In the genomic region with DNA sequence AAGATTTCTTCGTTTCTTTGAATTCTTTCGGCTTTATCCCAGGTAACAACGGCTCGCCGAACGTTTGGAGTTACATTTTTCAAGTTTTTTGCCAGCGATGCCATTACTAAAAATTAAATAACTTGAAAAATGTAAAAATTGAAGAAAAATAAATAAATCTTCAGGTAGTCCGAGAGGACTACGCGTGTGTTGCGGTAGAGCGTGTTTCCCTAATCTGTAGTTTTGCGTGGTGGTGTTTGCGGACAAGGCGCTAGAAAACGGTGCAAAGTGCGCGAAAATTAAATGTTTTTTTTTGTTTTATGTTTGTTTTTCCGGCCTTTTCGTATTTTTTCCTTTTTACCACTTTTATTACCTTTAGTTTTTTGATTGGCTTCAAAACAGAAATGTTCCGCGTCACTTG, we compare ENCODE assay signal across 3 worm cellular contexts.
TF ChIP-seq lines count a peak whose summit lies in the region.

A gene (minus strand): TSS at position 106 of the 400 bp plus-strand sequence.

TF ChIP-seq in whole organism, L1 larva, 84 proteins besides CTCF, POLR2A, EP300 and RAD21 (continued from another document and continues in another):
- TF ChIP-seq nhr-85 (tag; lab: Kevin White, UChicago) (peak; percentile 98), nhr-12 (tag; optimal IDR thresholded peaks at IDR 0.05; lab: Kevin White, UChicago) (peak; percentile 52), fkh-4 (tag; optimal IDR thresholded peaks at IDR 0.05; lab: Kevin White, UChicago; ENCODE audit: borderline replicate concordance) (peak; percentile 74), aly-2 (tag; optimal IDR thresholded peaks at IDR 0.05; lab: Kevin White, UChicago) (peak; percentile 92), unc-30 (tag; optimal IDR thresholded peaks at IDR 0.05; lab: Kevin White, UChicago) (peak; percentile 71), mef-2 (tag; optimal IDR thresholded peaks at IDR 0.05; lab: Kevin White, UChicago) (peak; percentile 68), nhr-76 (tag; optimal IDR thresholded peaks at IDR 0.05; lab: Kevin White, UChicago) (peak; percentile 60), unc-130 (tag; optimal IDR thresholded peaks at IDR 0.05; lab: Kevin White, UChicago) (peak; percentile 95), irx-1 (tag; optimal IDR thresholded peaks at IDR 0.05; lab: Kevin White, UChicago) (peak; percentile 95), elt-2 (tag; optimal IDR thresholded peaks at IDR 0.05; lab: Kevin White, UChicago) (peak; percentile 81), dsc-1 (tag; optimal IDR thresholded peaks at IDR 0.05; lab: Kevin White, UChicago) (peak; percentile 95), lin-15B (tag; optimal IDR thresholded peaks at IDR 0.05; lab: Kevin White, UChicago) (peak; percentile 97), ztf-11 (tag; optimal IDR thresholded peaks at IDR 0.05; lab: Kevin White, UChicago) (peak; percentile 19 to 91), skn-1 (tag; optimal IDR thresholded peaks at IDR 0.05; lab: Kevin White, UChicago) (peak; percentile 90), C04F5.9 (tag; optimal IDR thresholded peaks at IDR 0.05; lab: Kevin White, UChicago) (peak; percentile 90), elt-3 (tag; optimal IDR thresholded peaks at IDR 0.05; lab: Kevin White, UChicago) (peak in 3 of 6 experiments; percentile 61 to 89 (median 84)), hlh-17 (GFP tag; optimal IDR thresholded peaks at IDR 0.05; lab: Kevin White, UChicago; ENCODE audit: borderline replicate concordance) (no peak), ets-5 (GFP tag; IDR thresholded peaks at IDR 0.05; lab: Robert Waterston, UW) (no peak), sptf-1 (tag; optimal IDR thresholded peaks at IDR 0.05; lab: Kevin White, UChicago) (no peak), snpc-4 (tag; optimal IDR thresholded peaks at IDR 0.05; lab: Kevin White, UChicago) (peak; percentile 79), efl-3 (GFP tag; optimal IDR thresholded peaks at IDR 0.05; lab: Kevin White, UChicago) (no peak), egl-13 (tag; optimal IDR thresholded peaks at IDR 0.05; lab: Kevin White, UChicago) (peak; percentile 94), ces-1 (GFP tag; optimal IDR thresholded peaks at IDR 0.05; lab: Kevin White, UChicago) (no peak), grh-1 (GFP tag; IDR thresholded peaks at IDR 0.05; lab: Robert Waterston, UW) (peak; percentile 93), hpl-2 (GFP tag; optimal IDR thresholded peaks at IDR 0.05; lab: Kevin White, UChicago) (peak; percentile 33), jun-1 (tag; optimal IDR thresholded peaks at IDR 0.05; lab: Kevin White, UChicago) (peak; percentile 90), ceh-88 (GFP tag; IDR thresholded peaks at IDR 0.05; lab: Robert Waterston, UW) (peak; percentile 92), ceh-8 (GFP tag; optimal IDR thresholded peaks at IDR 0.05; lab: Kevin White, UChicago) (peak; percentile 92), swsn-7 (tag; optimal IDR thresholded peaks at IDR 0.05; lab: Kevin White, UChicago) (peak; percentile 97), rnt-1 (tag; optimal IDR thresholded peaks at IDR 0.05; lab: Kevin White, UChicago) (peak; percentile 97), pax-3 (tag; optimal IDR thresholded peaks at IDR 0.05; lab: Kevin White, UChicago) (peak; percentile 89), nhr-20 (tag; optimal IDR thresholded peaks at IDR 0.05; lab: Kevin White, UChicago) (peak; percentile 97), hlh-4 (tag; optimal IDR thresholded peaks at IDR 0.05; lab: Kevin White, UChicago) (no peak), nhr-19 (GFP tag; conservative IDR thresholded peaks at IDR 0.05; lab: Robert Waterston, UW) (peak; percentile 95), xbp-1 (tag; optimal IDR thresholded peaks at IDR 0.05; lab: Kevin White, UChicago) (peak; percentile 96), lin-14 (GFP tag; optimal IDR thresholded peaks at IDR 0.05; lab: Kevin White, UChicago) (peak; percentile 95), lin-13 (GFP tag; optimal IDR thresholded peaks at IDR 0.05; lab: Kevin White, UChicago) (peak; percentile 97), tlp-1 (tag; optimal IDR thresholded peaks at IDR 0.05; lab: Kevin White, UChicago) (no peak), nhr-90 (tag; optimal IDR thresholded peaks at IDR 0.05; lab: Kevin White, UChicago; ENCODE audit: poor library complexity) (peak; percentile 98), ceh-90 (tag; optimal IDR thresholded peaks at IDR 0.05; lab: Kevin White, UChicago) (peak; percentile 72), sox-4 (tag; optimal IDR thresholded peaks at IDR 0.05; lab: Kevin White, UChicago) (peak; percentile 84), lir-3 (tag; optimal IDR thresholded peaks at IDR 0.05; lab: Kevin White, UChicago; ENCODE audit: poor library complexity) (peak; percentile 91)

TF ChIP-seq in whole organism, L3 larva, 47 proteins besides CTCF, POLR2A, EP300 and RAD21 (continued from another document):
- TF ChIP-seq aly-2 (tag; optimal IDR thresholded peaks at IDR 0.05; lab: Kevin White, UChicago) (no peak), ceh-9 (tag; optimal IDR thresholded peaks at IDR 0.05; lab: Kevin White, UChicago) (no peak), pqm-1 (tag; optimal IDR thresholded peaks at IDR 0.05; lab: Kevin White, UChicago) (peak; percentile 38), nhr-12 (tag; optimal IDR thresholded peaks at IDR 0.05; lab: Kevin White, UChicago) (no peak), elt-3 (tag; optimal IDR thresholded peaks at IDR 0.05; lab: Kevin White, UChicago) (no peak), skn-1 (tag; optimal IDR thresholded peaks at IDR 0.05; lab: Kevin White, UChicago) (peak; percentile 14), ceh-28 (tag; optimal IDR thresholded peaks at IDR 0.05; lab: Kevin White, UChicago) (peak; percentile 77), daf-12 (tag; optimal IDR thresholded peaks at IDR 0.05; lab: Kevin White, UChicago) (no peak), fkh-2 (tag; optimal IDR thresholded peaks at IDR 0.05; lab: Kevin White, UChicago) (no peak), tbx-2 (tag; optimal IDR thresholded peaks at IDR 0.05; lab: Kevin White, UChicago) (peak; percentile 77), fos-1 (tag; optimal IDR thresholded peaks at IDR 0.05; lab: Kevin White, UChicago) (no peak), fkh-10 (GFP tag; optimal IDR thresholded peaks at IDR 0.05; lab: Kevin White, UChicago) (no peak), lin-39 (tag; optimal IDR thresholded peaks at IDR 0.05; lab: Kevin White, UChicago) (peak; percentile 85), unc-39 (tag; optimal IDR thresholded peaks at IDR 0.05; lab: Kevin White, UChicago) (no peak), eor-1 (tag; optimal IDR thresholded peaks at IDR 0.05; lab: Kevin White, UChicago) (no peak), mml-1 (tag; optimal IDR thresholded peaks at IDR 0.05; lab: Kevin White, UChicago) (no peak), ama-1 (optimal IDR thresholded peaks at IDR 0.05; lab: Kevin White, UChicago) (no peak), nhr-76 (tag; optimal IDR thresholded peaks at IDR 0.05; lab: Kevin White, UChicago) (no peak), lin-15B (tag; optimal IDR thresholded peaks at IDR 0.05; lab: Kevin White, UChicago) (peak; percentile 98), ztf-11 (tag; optimal IDR thresholded peaks at IDR 0.05; lab: Kevin White, UChicago) (no peak), nhr-67 (tag; optimal IDR thresholded peaks at IDR 0.05; lab: Kevin White, UChicago) (no peak), nhr-77 (tag; optimal IDR thresholded peaks at IDR 0.05; lab: Kevin White, UChicago) (peak; percentile 73), pha-4 (tag; optimal IDR thresholded peaks at IDR 0.05; lab: Kevin White, UChicago) (peak; percentile 99), nhr-28 (tag; optimal IDR thresholded peaks at IDR 0.05; lab: Kevin White, UChicago) (no peak), ztf-4 (tag; optimal IDR thresholded peaks at IDR 0.05; lab: Kevin White, UChicago) (no peak), jun-1 (tag; optimal IDR thresholded peaks at IDR 0.05; lab: Kevin White, UChicago) (peak; percentile 73), unc-62 (GFP tag; optimal IDR thresholded peaks at IDR 0.05; lab: Kevin White, UChicago) (no peak), nhr-43 (tag; optimal IDR thresholded peaks at IDR 0.05; lab: Kevin White, UChicago; ENCODE audit: poor library complexity, severe bottlenecking) (peak; percentile 85), mdl-1 (tag; optimal IDR thresholded peaks at IDR 0.05; lab: Kevin White, UChicago) (no peak)
TF ChIP-seq in whole organism, L3 larva: peak in this region for 22.

TF ChIP-seq in whole organism, young adult, 124 proteins besides CTCF, POLR2A, EP300 and RAD21 (continued from another document and continues in another):
- TF ChIP-seq lsl-1 (GFP tag; optimal IDR thresholded peaks at IDR 0.05; lab: Kevin White, UChicago) = peak; percentile 58
- TF ChIP-seq ztf-6 (GFP tag; IDR thresholded peaks at IDR 0.05; lab: Robert Waterston, UW) = no peak
- peak; percentile 89 for TF ChIP-seq pbrm-1 (GFP tag; IDR thresholded peaks at IDR 0.05; lab: Robert Waterston, UW)
- no peak for TF ChIP-seq rpc-1 (optimal IDR thresholded peaks at IDR 0.05; lab: Kevin White, UChicago)
- no peak for TF ChIP-seq rpc-1 (tag; optimal IDR thresholded peaks at IDR 0.05; lab: Kevin White, UChicago)
- peak; percentile 76 for TF ChIP-seq madf-6 (GFP tag; IDR thresholded peaks at IDR 0.05; lab: Robert Waterston, UW)
- no peak for TF ChIP-seq hlh-26 (GFP tag; conservative IDR thresholded peaks at IDR 0.05; lab: Robert Waterston, UW)
- peak; percentile 20 for TF ChIP-seq K12H6.12 (tag; optimal IDR thresholded peaks at IDR 0.05; lab: Kevin White, UChicago)
- peak; percentile 63 for TF ChIP-seq ceh-27 (GFP tag; optimal IDR thresholded peaks at IDR 0.05; lab: Kevin White, UChicago)
- peak; percentile 64 for TF ChIP-seq hmg-1.2 (GFP tag; IDR thresholded peaks at IDR 0.05; lab: Robert Waterston, UW)
- TF ChIP-seq nfya-2 (GFP tag; IDR thresholded peaks at IDR 0.05; lab: Robert Waterston, UW) = no peak
- peak; percentile 68 for TF ChIP-seq attf-3 (GFP tag; conservative IDR thresholded peaks at IDR 0.05; lab: Robert Waterston, UW)
- peak; percentile 93 for TF ChIP-seq lin-40 (tag; optimal IDR thresholded peaks at IDR 0.05; lab: Kevin White, UChicago)
- TF ChIP-seq atf-7 (tag; optimal IDR thresholded peaks at IDR 0.05; lab: Kevin White, UChicago) = no peak
- TF ChIP-seq gei-17 (GFP tag; optimal IDR thresholded peaks at IDR 0.05; lab: Kevin White, UChicago) = peak; percentile 32
- peak; percentile 37 for TF ChIP-seq repo-1 (tag; optimal IDR thresholded peaks at IDR 0.05; lab: Kevin White, UChicago)
- TF ChIP-seq K11D2.4 (GFP tag; IDR thresholded peaks at IDR 0.05; lab: Robert Waterston, UW) = peak; percentile 79
- no peak for TF ChIP-seq ztf-26 (tag; optimal IDR thresholded peaks at IDR 0.05; lab: Kevin White, UChicago)
- peak; percentile 76 for TF ChIP-seq ceh-100 (GFP tag; IDR thresholded peaks at IDR 0.05; lab: Robert Waterston, UW)
- no peak for TF ChIP-seq lag-1 (GFP tag; IDR thresholded peaks at IDR 0.05; lab: Robert Waterston, UW)
- no peak for TF ChIP-seq sea-2 (GFP tag; IDR thresholded peaks at IDR 0.05; lab: Robert Waterston, UW)
- TF ChIP-seq snpc-4 (GFP tag; optimal IDR thresholded peaks at IDR 0.05; lab: Kevin White, UChicago) = no peak
- peak in 3 of 4 experiments; percentile 56 to 72 (median 59) for TF ChIP-seq snpc-4 (tag; optimal IDR thresholded peaks at IDR 0.05; lab: Kevin White, UChicago)
- peak; percentile 28 for TF ChIP-seq ztf-18 (tag; optimal IDR thresholded peaks at IDR 0.05; lab: Kevin White, UChicago)
- peak; percentile 22 for TF ChIP-seq xnd-1 (tag; optimal IDR thresholded peaks at IDR 0.05; lab: Kevin White, UChicago)
- TF ChIP-seq nhr-120 (GFP tag; IDR thresholded peaks at IDR 0.05; lab: Robert Waterston, UW) = no peak
- no peak for TF ChIP-seq cebp-2 (GFP tag; IDR thresholded peaks at IDR 0.05; lab: Robert Waterston, UW)
- TF ChIP-seq Y67H2A.10 (GFP tag; conservative IDR thresholded peaks at IDR 0.05; lab: Robert Waterston, UW) = 0 out of 2 replicates have a peak, but pooled peaks have one; percentile 15
- TF ChIP-seq nhr-90 (tag; optimal IDR thresholded peaks at IDR 0.05; lab: Kevin White, UChicago) = no peak
- TF ChIP-seq F22D6.2 (tag; optimal IDR thresholded peaks at IDR 0.05; lab: Kevin White, UChicago) = peak; percentile 11
- TF ChIP-seq F23B12.7 (tag; optimal IDR thresholded peaks at IDR 0.05; lab: Kevin White, UChicago; ENCODE audit: insufficient read depth) = peak; percentile 38
- TF ChIP-seq T26A5.8 (tag; optimal IDR thresholded peaks at IDR 0.05; lab: Kevin White, UChicago) = no peak
- peak; percentile 92 for TF ChIP-seq ekl-4 (GFP tag; IDR thresholded peaks at IDR 0.05; lab: Robert Waterston, UW)
- TF ChIP-seq tlf-1 (GFP tag; optimal IDR thresholded peaks at IDR 0.05; lab: Kevin White, UChicago) = peak; percentile 69
- no peak for TF ChIP-seq nhr-179 (tag; optimal IDR thresholded peaks at IDR 0.05; lab: Kevin White, UChicago)
- no peak for TF ChIP-seq hlh-12 (tag; optimal IDR thresholded peaks at IDR 0.05; lab: Kevin White, UChicago)
- no peak for TF ChIP-seq rec-8 (tag; optimal IDR thresholded peaks at IDR 0.05; lab: Kevin White, UChicago)
- peak; percentile 87 for TF ChIP-seq dox-1 (GFP tag; IDR thresholded peaks at IDR 0.05; lab: Robert Waterston, UW)
- TF ChIP-seq lsy-27 (tag; optimal IDR thresholded peaks at IDR 0.05; lab: Kevin White, UChicago; ENCODE audit: borderline replicate concordance, insufficient read depth) = no peak
- TF ChIP-seq ceh-40 (GFP tag; IDR thresholded peaks at IDR 0.05; lab: Robert Waterston, UW) = no peak
- TF ChIP-seq ceh-91 (GFP tag; IDR thresholded peaks at IDR 0.05; lab: Robert Waterston, UW) = peak; percentile 35; the same call in 1 of the 2 replicates
- TF ChIP-seq T07F8.4 (tag; optimal IDR thresholded peaks at IDR 0.05; lab: Kevin White, UChicago) = no peak
- no peak for TF ChIP-seq F10E7.11 (tag; optimal IDR thresholded peaks at IDR 0.05; lab: Kevin White, UChicago)
- no peak for TF ChIP-seq ceh-79 (tag; optimal IDR thresholded peaks at IDR 0.05; lab: Kevin White, UChicago)
- peak; percentile 76 for TF ChIP-seq efl-1 (GFP tag; optimal IDR thresholded peaks at IDR 0.05; lab: Kevin White, UChicago)
- TF ChIP-seq snpc-3.4 (tag; optimal IDR thresholded peaks at IDR 0.05; lab: Kevin White, UChicago) = peak; percentile 75
- peak; percentile 90 for TF ChIP-seq rcor-1 (GFP tag; IDR thresholded peaks at IDR 0.05; lab: Robert Waterston, UW)
- peak; percentile 74 for TF ChIP-seq dpl-1 (GFP tag; optimal IDR thresholded peaks at IDR 0.05; lab: Kevin White, UChicago)
- no peak for TF ChIP-seq mes-4 (tag; optimal IDR thresholded peaks at IDR 0.05; lab: Kevin White, UChicago)
- no peak for TF ChIP-seq mel-28 (tag; optimal IDR thresholded peaks at IDR 0.05; lab: Kevin White, UChicago; ENCODE audit: borderline replicate concordance)
- TF ChIP-seq dpff-1 (tag; optimal IDR thresholded peaks at IDR 0.05; lab: Kevin White, UChicago) = no peak
- TF ChIP-seq tbp1 (GFP tag; optimal IDR thresholded peaks at IDR 0.05; lab: Kevin White, UChicago) = peak; percentile 60
- TF ChIP-seq egl-18 (GFP tag; IDR thresholded peaks at IDR 0.05; lab: Robert Waterston, UW) = no peak
- TF ChIP-seq aptf-2 (GFP tag; conservative IDR thresholded peaks at IDR 0.05; lab: Robert Waterston, UW) = no peak
- TF ChIP-seq ccch-3 (GFP tag; optimal IDR thresholded peaks at IDR 0.05; lab: Kevin White, UChicago) = no peak
- TF ChIP-seq nfyb-1 (GFP tag; IDR thresholded peaks at IDR 0.05; lab: Robert Waterston, UW) = peak; percentile 81
- no peak for TF ChIP-seq nhr-27 (tag; optimal IDR thresholded peaks at IDR 0.05; lab: Kevin White, UChicago)
- no peak for TF ChIP-seq ceh-58 (GFP tag; IDR thresholded peaks at IDR 0.05; lab: Robert Waterston, UW)
- no peak for TF ChIP-seq sdz-38 (tag; optimal IDR thresholded peaks at IDR 0.05; lab: Kevin White, UChicago)
- peak; percentile 6 for TF ChIP-seq hrde-1 (tag; optimal IDR thresholded peaks at IDR 0.05; lab: Kevin White, UChicago; ENCODE audit: borderline replicate concordance)
- TF ChIP-seq aptf-3 (GFP tag; IDR thresholded peaks at IDR 0.05; lab: Robert Waterston, UW) = no peak
- peak in 1 of 2 experiments; percentile 50 for TF ChIP-seq let-607 (tag; optimal IDR thresholded peaks at IDR 0.05; lab: Kevin White, UChicago)
- TF ChIP-seq Y53G8AR.9 (GFP tag; conservative IDR thresholded peaks at IDR 0.05; lab: Robert Waterston, UW) = peak; percentile 89
- TF ChIP-seq zim-3 (tag; optimal IDR thresholded peaks at IDR 0.05; lab: Kevin White, UChicago) = peak; percentile 56
- TF ChIP-seq Y79H2A.3 (GFP tag; conservative IDR thresholded peaks at IDR 0.05; lab: Robert Waterston, UW) = no peak
- no peak for TF ChIP-seq F55B11.4 (tag; optimal IDR thresholded peaks at IDR 0.05; lab: Kevin White, UChicago; ENCODE audit: borderline replicate concordance, insufficient read depth)
